Worm (Caenorhabditis elegans): ENCODE data around the gene F58E6.6.

Gene F58E6.6

DNA sequence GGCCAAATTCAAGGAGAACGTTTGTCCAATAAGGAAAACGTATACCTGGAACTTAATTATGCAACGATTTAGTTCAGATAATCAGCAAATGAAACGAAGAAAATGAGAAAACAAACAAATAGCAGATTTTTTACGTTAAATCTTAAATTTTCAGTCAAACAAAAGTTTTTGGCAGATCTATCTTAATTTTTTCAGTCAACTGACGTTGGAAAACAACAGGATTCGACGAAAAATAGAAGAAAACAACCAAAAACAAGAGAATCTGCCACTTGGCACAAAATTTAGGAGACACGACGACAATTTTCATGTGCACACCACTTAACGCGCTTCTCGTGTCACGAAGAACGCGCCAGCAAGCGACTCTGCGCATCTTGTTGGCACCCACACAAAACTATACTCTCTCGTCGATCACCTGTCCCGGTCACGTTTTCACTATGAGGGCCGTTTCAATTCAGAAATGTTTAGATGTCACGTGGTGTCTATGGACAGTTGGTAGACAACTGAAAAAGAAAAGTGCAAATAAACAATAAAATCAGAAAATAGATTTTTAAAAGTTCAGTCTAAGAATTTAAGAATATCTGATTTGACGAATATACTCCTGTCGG, 36.9 kb upstream of the F58E6.6 start, which contains the start of gene ztf-7 (continued):
- TF ChIP-seq attf-5 (GFP tag; optimal IDR thresholded peaks at IDR 0.05) = peak; percentile 97
- peak; percentile 99 for TF ChIP-seq hmg-1.2 (GFP tag; IDR thresholded peaks at IDR 0.05)
- TF ChIP-seq ccch-3 (GFP tag; optimal IDR thresholded peaks at IDR 0.05) = no peak
- TF ChIP-seq F49E8.2 (tag; optimal IDR thresholded peaks at IDR 0.05; ENCODE audit: insufficient read depth) = peak; percentile 3
- TF ChIP-seq xnd-1 (tag; optimal IDR thresholded peaks at IDR 0.05) = no peak
- TF ChIP-seq bed-1 (GFP tag; IDR thresholded peaks at IDR 0.05) = 0 out of 2 replicates have a peak, but pooled peaks have one; percentile 75
- peak; percentile 90 for TF ChIP-seq chd-7 (tag; optimal IDR thresholded peaks at IDR 0.05)
- peak; percentile 98 for TF ChIP-seq B0336.3 (GFP tag; IDR thresholded peaks at IDR 0.05)
- TF ChIP-seq snpc-1.1 (tag; optimal IDR thresholded peaks at IDR 0.05; ENCODE audit: insufficient read depth) = no peak
- peak; percentile 65; the same call in 1 of the 2 replicates for TF ChIP-seq cebp-2 (GFP tag; IDR thresholded peaks at IDR 0.05)
- no peak for TF ChIP-seq rec-8 (tag; optimal IDR thresholded peaks at IDR 0.05)
- peak; percentile 15 for TF ChIP-seq akir-1 (GFP tag; optimal IDR thresholded peaks at IDR 0.05)
- TF ChIP-seq Y56A3A.18 (GFP tag; IDR thresholded peaks at IDR 0.05) = peak; percentile 94
- peak; percentile 87 for TF ChIP-seq F22D6.2 (tag; optimal IDR thresholded peaks at IDR 0.05)
- TF ChIP-seq F37B4.10 (GFP tag; IDR thresholded peaks at IDR 0.05) = 0 out of 2 replicates have a peak, but pooled peaks have one; percentile 78
- no peak for TF ChIP-seq F57C9.4 (tag; optimal IDR thresholded peaks at IDR 0.05)
- peak; percentile 95 for TF ChIP-seq ztf-22 (GFP tag; optimal IDR thresholded peaks at IDR 0.05)
- 0 out of 2 replicates have a peak, but pooled peaks have one; percentile 42 for TF ChIP-seq ztf-6 (GFP tag; IDR thresholded peaks at IDR 0.05)
- TF ChIP-seq nfyb-1 (GFP tag; IDR thresholded peaks at IDR 0.05) = peak; percentile 96
- TF ChIP-seq B0019.2 (GFP tag; conservative IDR thresholded peaks at IDR 0.05) = no peak
- TF ChIP-seq ceh-58 (GFP tag; IDR thresholded peaks at IDR 0.05) = no peak
- no peak for TF ChIP-seq nhr-179 (tag; optimal IDR thresholded peaks at IDR 0.05)
- TF ChIP-seq athp-1 (tag; optimal IDR thresholded peaks at IDR 0.05) = peak; percentile 61
- TF ChIP-seq K11D2.4 (GFP tag; IDR thresholded peaks at IDR 0.05) = peak; percentile 96
- TF ChIP-seq let-526 (GFP tag; IDR thresholded peaks at IDR 0.05) = peak; percentile 93
- peak; percentile 93 for TF ChIP-seq C06A6.2 (GFP tag; conservative IDR thresholded peaks at IDR 0.05)
- TF ChIP-seq ceh-79 (tag; optimal IDR thresholded peaks at IDR 0.05) = peak; percentile 32
- 0 out of 2 replicates have a peak, but pooled peaks have one; percentile 64 for TF ChIP-seq egl-18 (GFP tag; IDR thresholded peaks at IDR 0.05)
- TF ChIP-seq tbp1 (GFP tag; optimal IDR thresholded peaks at IDR 0.05) = peak; percentile 73
- peak; percentile 69 for TF ChIP-seq madf-6 (GFP tag; IDR thresholded peaks at IDR 0.05)
- TF ChIP-seq hlh-12 (tag; optimal IDR thresholded peaks at IDR 0.05) = no peak
- TF ChIP-seq pbrm-1 (GFP tag; IDR thresholded peaks at IDR 0.05) = peak; percentile 97
- TF ChIP-seq rpc-1 (optimal IDR thresholded peaks at IDR 0.05) = no peak
- TF ChIP-seq rpc-1 (tag; optimal IDR thresholded peaks at IDR 0.05) = no peak
- TF ChIP-seq lin-54 (GFP tag; optimal IDR thresholded peaks at IDR 0.05) = peak; percentile 91
- TF ChIP-seq mcd-1 (GFP tag; IDR thresholded peaks at IDR 0.05) = peak; percentile 92
- TF ChIP-seq attf-6 (GFP tag; IDR thresholded peaks at IDR 0.05) = 0 out of 2 replicates have a peak, but pooled peaks have one; percentile 11
- TF ChIP-seq ets-4 (GFP tag; optimal IDR thresholded peaks at IDR 0.05) = peak; percentile 86
- peak; percentile 81 for TF ChIP-seq Y67H2A.10 (GFP tag; conservative IDR thresholded peaks at IDR 0.05)
- TF ChIP-seq nhr-90 (tag; optimal IDR thresholded peaks at IDR 0.05) = peak; percentile 77
- TF ChIP-seq aptf-2 (GFP tag; conservative IDR thresholded peaks at IDR 0.05) = 0 out of 2 replicates have a peak, but pooled peaks have one; percentile 20
- peak; percentile 67 for TF ChIP-seq snpc-4 (GFP tag; optimal IDR thresholded peaks at IDR 0.05)
- TF ChIP-seq snpc-4 (tag; optimal IDR thresholded peaks at IDR 0.05) = peak in 3 of 4 experiments; percentile 77 to 87 (median 84)
- TF ChIP-seq hrde-1 (tag; optimal IDR thresholded peaks at IDR 0.05; ENCODE audit: borderline replicate concordance) = no peak
- peak; percentile 90 for TF ChIP-seq Y95B8A.8 (GFP tag; IDR thresholded peaks at IDR 0.05)
- TF ChIP-seq egl-44 (GFP tag; IDR thresholded peaks at IDR 0.05) = peak; percentile 68
- no peak for TF ChIP-seq mxl-1 (tag; optimal IDR thresholded peaks at IDR 0.05)
- no peak for TF ChIP-seq nfya-2 (GFP tag; IDR thresholded peaks at IDR 0.05)

All from whole organism, young adult.